Fruit fly (Drosophila melanogaster) whole organism, embryonic: Measurements from ENCODE around the gene CG5500.

Experiments
- Atf6 ChIP-seq: fragments of 200-800 bp; sonication (Bioruptor generic); IDR thresholded peaks from 2 replicates; pipeline ENCODE4 v1.3.6; 2022; ENCODE audit warnings: missing biosample characterization, missing genetic modification characterization
- C15 ChIP-seq: fragments of 200-800 bp; sonication (Bioruptor generic); IDR thresholded peaks from 3 replicates; pipeline ENCODE4 v1.3.6; 2022; ENCODE audit warnings: missing biosample characterization, missing genetic modification characterization
- CG10147 ChIP-seq: fragments of 200-800 bp; sonication (Bioruptor generic); optimal IDR thresholded peaks from 2 replicates; lab custom pipeline; 2019; ENCODE audit warnings: missing biosample characterization, mild to moderate bottlenecking, missing genetic modification characterization, moderate library complexity
- CG10431 ChIP-seq: fragments of 200-800 bp; sonication (Bioruptor generic); optimal IDR thresholded peaks from 3 replicates; lab custom pipeline; 2018; ENCODE audit warnings: missing biosample characterization, mild to moderate bottlenecking, missing genetic modification characterization
- CG11085 ChIP-seq: fragments of 200-800 bp; sonication (Bioruptor generic); IDR thresholded peaks from 2 replicates; pipeline ENCODE4 v1.3.6; 2022; ENCODE audit warnings: missing biosample characterization, missing genetic modification characterization
- CG13287 ChIP-seq: fragments of 200-800 bp; sonication (Bioruptor generic); IDR thresholded peaks from 2 replicates; pipeline ENCODE4 v1.3.6; 2022; ENCODE audit warnings: missing biosample characterization, missing genetic modification characterization; ENCODE audit not compliant: partially characterized antibody
- CG13296 ChIP-seq: fragments of 200-800 bp; sonication (Bioruptor generic); optimal IDR thresholded peaks from 3 replicates; lab custom pipeline; 2018; ENCODE audit warnings: missing biosample characterization, mild to moderate bottlenecking, missing genetic modification characterization
- CG15073 ChIP-seq: fragments of 200-800 bp; sonication (Bioruptor generic); optimal IDR thresholded peaks from 2 replicates; lab custom pipeline; 2016; ENCODE audit warnings: missing biosample characterization, missing genetic modification characterization
- CG1529 ChIP-seq: fragments of 200-800 bp; sonication (Bioruptor generic); optimal IDR thresholded peaks from 3 replicates; lab custom pipeline; 2018; ENCODE audit warnings: missing biosample characterization, missing genetic modification characterization
- CG17359 ChIP-seq: fragments of 200-800 bp; sonication (Bioruptor generic); optimal IDR thresholded peaks from 3 replicates; lab custom pipeline; 2018; ENCODE audit warnings: missing biosample characterization, mild to moderate bottlenecking, missing genetic modification characterization, moderate library complexity
- CG18011 ChIP-seq: fragments of 200-800 bp; sonication (Bioruptor generic); optimal IDR thresholded peaks from 2 replicates; lab custom pipeline; 2017; ENCODE audit warnings: missing biosample characterization, missing genetic modification characterization, mild to moderate bottlenecking, moderate library complexity, missing genotype
- CG1832 ChIP-seq: fragments of 200-800 bp; sonication (Bioruptor generic); optimal IDR thresholded peaks from 2 replicates; lab custom pipeline; 2017; ENCODE audit warnings: missing biosample characterization, mild to moderate bottlenecking, missing genetic modification characterization, inconsistent platforms
- CG30020 ChIP-seq: fragments of 200-800 bp; optimal IDR thresholded peaks from 2 replicates; lab custom pipeline; 2019; ENCODE audit warnings: missing biosample characterization, mild to moderate bottlenecking, missing genetic modification characterization, moderate library complexity
- CG31388 ChIP-seq: fragments of 200-800 bp; sonication (Bioruptor generic); optimal IDR thresholded peaks from 2 replicates; lab custom pipeline; 2016; ENCODE audit warnings: missing biosample characterization, missing genetic modification characterization
- CG6654 ChIP-seq: fragments of 200-800 bp; sonication (Bioruptor generic); optimal IDR thresholded peaks from 2 replicates; lab custom pipeline; 2017; ENCODE audit warnings: missing biosample characterization, mild to moderate bottlenecking, missing genetic modification characterization
- CG7271 ChIP-seq: fragments of 200-800 bp; sonication (Bioruptor generic); optimal IDR thresholded peaks from 2 replicates; lab custom pipeline; 2018; ENCODE audit warnings: missing biosample characterization, mild to moderate bottlenecking, missing genetic modification characterization, moderate library complexity
- CG7556 ChIP-seq: fragments of 200-800 bp; sonication (Bioruptor generic); optimal IDR thresholded peaks from 2 replicates; lab custom pipeline; 2017; ENCODE audit warnings: missing biosample characterization, mild to moderate bottlenecking, missing genetic modification characterization
- CG7786 ChIP-seq: fragments of 200-800 bp; sonication (Bioruptor generic); optimal IDR thresholded peaks from 2 replicates; lab custom pipeline; 2016; ENCODE audit warnings: missing biosample characterization, missing genetic modification characterization
- CG8359 ChIP-seq: fragments of 200-800 bp; sonication (Bioruptor generic); optimal IDR thresholded peaks from 2 replicates; lab custom pipeline; 2017; ENCODE audit warnings: missing biosample characterization, mild to moderate bottlenecking, missing genetic modification characterization, borderline replicate concordance
- CG8924 ChIP-seq: fragments of 200-800 bp; optimal IDR thresholded peaks from 3 replicates; lab custom pipeline; 2019; ENCODE audit warnings: missing biosample characterization, mild to moderate bottlenecking, missing genetic modification characterization, moderate library complexity
- CG9437 ChIP-seq: fragments of 200-800 bp; sonication (Bioruptor generic); optimal IDR thresholded peaks from 2 replicates; lab custom pipeline; 2018; ENCODE audit warnings: missing biosample characterization, mild to moderate bottlenecking, missing genetic modification characterization
- HLH54F ChIP-seq: fragments of 200-800 bp; sonication (Bioruptor generic); optimal IDR thresholded peaks from 3 replicates; lab custom pipeline; 2016; ENCODE audit warnings: missing biosample characterization, missing genetic modification characterization
- Kr ChIP-seq: fragments of 200-800 bp; sonication (Bioruptor generic); optimal IDR thresholded peaks from 2 replicates; lab custom pipeline; 2017; ENCODE audit warnings: missing biosample characterization, mild to moderate bottlenecking, missing genetic modification characterization
- MBD-R2 ChIP-seq: fragments of 200-800 bp; sonication (Bioruptor generic); IDR thresholded peaks from 2 replicates; pipeline ENCODE4 v1.3.6; 2022; ENCODE audit warnings: missing biosample characterization, missing genetic modification characterization
- MESR4 ChIP-seq: fragments of 200-800 bp; sonication (Bioruptor generic); optimal IDR thresholded peaks from 2 replicates; lab custom pipeline; 2018; ENCODE audit warnings: missing biosample characterization, mild to moderate bottlenecking, missing genetic modification characterization, moderate library complexity
- Neu2 ChIP-seq: fragments of 200-800 bp; sonication (Bioruptor generic); optimal IDR thresholded peaks from 3 replicates; lab custom pipeline; 2016; ENCODE audit warnings: missing biosample characterization, missing genetic modification characterization, borderline replicate concordance
- NfI ChIP-seq: fragments of 200-800 bp; sonication (Bioruptor generic); optimal IDR thresholded peaks from 3 replicates; lab custom pipeline; 2018; ENCODE audit warnings: missing biosample characterization, mild to moderate bottlenecking, missing genetic modification characterization, moderate library complexity
- Ssrp ChIP-seq: fragments of 200-800 bp; sonication (Bioruptor generic); optimal IDR thresholded peaks from 2 replicates; lab custom pipeline; 2018; ENCODE audit warnings: missing biosample characterization, mild to moderate bottlenecking, missing genetic modification characterization, moderate library complexity
- bcd ChIP-seq: fragments of 200-800 bp; sonication (Bioruptor generic); optimal IDR thresholded peaks from 2 replicates; lab custom pipeline; 2017; ENCODE audit warnings: missing biosample characterization, mild to moderate bottlenecking, missing genetic modification characterization
- cato ChIP-seq: fragments of 200-800 bp; sonication (Bioruptor generic); optimal IDR thresholded peaks from 2 replicates; lab custom pipeline; 2016; ENCODE audit warnings: missing biosample characterization, missing genetic modification characterization, borderline replicate concordance
- dmrt11E ChIP-seq: fragments of 200-800 bp; sonication (Bioruptor generic); optimal IDR thresholded peaks from 3 replicates; lab custom pipeline; 2018; ENCODE audit warnings: missing biosample characterization, mild to moderate bottlenecking, missing genetic modification characterization, moderate library complexity
- fu2 ChIP-seq: fragments of 200-800 bp; sonication (Bioruptor generic); optimal IDR thresholded peaks from 2 replicates; lab custom pipeline; 2016; ENCODE audit warnings: missing biosample characterization, missing genetic modification characterization
- lmd ChIP-seq: fragments of 200-800 bp; sonication (Bioruptor generic); IDR thresholded peaks from 2 replicates; pipeline ENCODE4 v1.3.6; 2022; ENCODE audit warnings: missing biosample characterization, missing genetic modification characterization
- maf-S ChIP-seq: fragments of 200-800 bp; sonication (Bioruptor generic); optimal IDR thresholded peaks from 2 replicates; lab custom pipeline; 2016; ENCODE audit warnings: missing biosample characterization, missing genetic modification characterization
- nerfin-2 ChIP-seq: fragments of 200-800 bp; sonication (Bioruptor generic); IDR thresholded peaks from 2 replicates; pipeline ENCODE4 v1.3.6; 2022; ENCODE audit warnings: missing biosample characterization, missing genetic modification characterization; ENCODE audit not compliant: partially characterized antibody
- nom ChIP-seq: fragments of 200-800 bp; sonication (Bioruptor generic); optimal IDR thresholded peaks from 2 replicates; lab custom pipeline; 2017; ENCODE audit warnings: missing biosample characterization, missing genetic modification characterization, mild to moderate bottlenecking, moderate library complexity, missing genetic modification reagents
- otp ChIP-seq: fragments of 200-800 bp; sonication (Bioruptor generic); IDR thresholded peaks from 3 replicates; pipeline ENCODE4, ENCODE4 v1.3.6; 2022; ENCODE audit warnings: missing biosample characterization, missing genetic modification characterization
- pita ChIP-seq: fragments of 200-800 bp; sonication (Bioruptor generic); optimal IDR thresholded peaks from 2 replicates; lab custom pipeline; 2017; ENCODE audit warnings: missing biosample characterization, mild to moderate bottlenecking, missing genetic modification characterization
- psq ChIP-seq: fragments of 200-800 bp; sonication (Bioruptor generic); optimal IDR thresholded peaks from 2 replicates; lab custom pipeline; 2017; ENCODE audit warnings: missing biosample characterization, missing genetic modification characterization
- ro ChIP-seq: fragments of 200-800 bp; sonication (Bioruptor generic); IDR thresholded peaks from 2 replicates; pipeline ENCODE4 v1.3.6; 2022; ENCODE audit warnings: missing biosample characterization, missing genetic modification characterization
- scrt ChIP-seq: fragments of 200-800 bp; sonication (Bioruptor generic); optimal IDR thresholded peaks from 2 replicates; lab custom pipeline; 2018; ENCODE audit warnings: missing biosample characterization, mild to moderate bottlenecking, missing genetic modification characterization, moderate library complexity
- sim ChIP-seq: fragments of 200-800 bp; sonication (Bioruptor generic); IDR thresholded peaks from 2 replicates; pipeline ENCODE4 v1.3.6; 2022; ENCODE audit warnings: missing biosample characterization, missing genetic modification characterization
- sug ChIP-seq: fragments of 200-800 bp; optimal IDR thresholded peaks from 2 replicates; lab custom pipeline; 2019; ENCODE audit warnings: missing biosample characterization, mild to moderate bottlenecking, missing genetic modification characterization, moderate library complexity
- tin ChIP-seq: fragments of 200-800 bp; sonication (Bioruptor generic); optimal IDR thresholded peaks from 3 replicates; lab custom pipeline; 2016; ENCODE audit warnings: missing biosample characterization, missing genetic modification characterization
- tx ChIP-seq: fragments of 200-800 bp; sonication (Bioruptor generic); optimal IDR thresholded peaks from 2 replicates; lab custom pipeline; 2016; ENCODE audit warnings: missing biosample characterization, missing genetic modification characterization
- unc-4 ChIP-seq: fragments of 200-800 bp; sonication (Bioruptor generic); IDR thresholded peaks from 2 replicates; pipeline ENCODE4 v1.3.6; 2022; ENCODE audit warnings: missing biosample characterization, missing genetic modification characterization; ENCODE audit not compliant: partially characterized antibody
- wdn ChIP-seq: fragments of 200-800 bp; sonication (Bioruptor generic); IDR thresholded peaks from 2 replicates; pipeline ENCODE4 v1.3.6; 2022; ENCODE audit warnings: missing biosample characterization, missing genetic modification characterization
- wor ChIP-seq: fragments of 200-800 bp; sonication (Bioruptor generic); IDR thresholded peaks from 2 replicates; pipeline ENCODE4 v1.3.6; 2022; ENCODE audit warnings: missing biosample characterization, missing genetic modification characterization
- yki ChIP-seq: fragments of >200 bp; optimal IDR thresholded peaks from 3 replicates; lab custom pipeline; 2018
- zen2 ChIP-seq: fragments of 200-800 bp; sonication (Bioruptor generic); IDR thresholded peaks from 3 replicates; pipeline ENCODE4 v1.3.6; 2022; ENCODE audit warnings: missing biosample characterization, missing genetic modification characterization; ENCODE audit not compliant: partially characterized antibody

CG5500 gene

DNA sequence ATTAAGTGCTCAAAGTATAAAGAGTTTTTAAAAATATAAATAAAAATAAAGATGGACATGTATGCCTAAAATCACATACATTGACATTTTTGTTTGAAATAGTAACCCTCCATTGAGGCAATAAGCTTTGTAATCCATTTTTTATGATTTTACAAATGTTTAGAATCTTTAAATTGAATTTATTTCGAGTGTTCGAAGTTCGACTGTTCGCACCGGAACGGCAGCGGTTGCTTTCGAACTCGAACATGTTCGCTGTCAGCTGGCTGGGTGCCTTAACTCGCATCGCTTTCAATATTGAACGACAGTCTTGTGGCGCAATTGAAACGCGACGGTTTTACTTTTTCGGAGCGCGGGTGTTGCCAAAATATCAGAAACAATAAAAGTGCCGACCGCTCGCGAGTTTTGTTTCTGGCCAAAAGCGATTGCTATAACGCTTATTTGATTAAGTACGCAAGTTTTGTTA is 39.1 kb downstream of the CG5500 start, which contains the start of gene CG46339 (continued):
- TF ChIP-seq sim (GFP tag; lab: Robert Waterston, UW) (0 out of 2 replicates have a peak, but pooled peaks have one; percentile 41), CG8924 (tag; lab: Kevin White, UChicago) (peak; percentile 56), lmd (GFP tag; lab: Robert Waterston, UW) (peak; percentile 36), tin (peak; percentile 24), CG10431 (peak; percentile 55), CG1529 (GFP tag; lab: Kevin White, UChicago) (no peak), maf-S (GFP tag; lab: Kevin White, UChicago) (no peak), CG9437 (GFP tag; lab: Kevin White, UChicago) (no peak), unc-4 (GFP tag; lab: Robert Waterston, UW) (0 out of 2 replicates have a peak, but pooled peaks have one; percentile 32), yki (no peak), otp (GFP tag; lab: Robert Waterston, UW) (peak; percentile 21; the same call in 1 of the 3 replicates), ro (GFP tag; lab: Robert Waterston, UW) (no peak), CG30020 (tag; lab: Kevin White, UChicago) (no peak), tx (GFP tag; lab: Kevin White, UChicago) (no peak), pita (GFP tag; lab: Kevin White, UChicago) (no peak), CG13287 (GFP tag; lab: Robert Waterston, UW) (peak; percentile 56), nerfin-2 (no peak), zen2 (GFP tag; lab: Robert Waterston, UW) (no peak), C15 (no peak), Neu2 (no peak), CG15073 (no peak), wor (GFP tag; lab: Robert Waterston, UW) (no peak), bcd (peak; percentile 48), CG8359 (no peak), CG7786 (GFP tag; lab: Kevin White, UChicago) (no peak), Atf6 (GFP tag; lab: Robert Waterston, UW) (no peak; the same call in 1 of the 2 replicates), wdn (GFP tag; lab: Robert Waterston, UW) (no peak), MESR4 (GFP tag; lab: Kevin White, UChicago) (peak; percentile 33), nom (GFP tag; lab: Kevin White, UChicago) (peak; percentile 68), fu2 (no peak), CG18011 (GFP tag; lab: Kevin White, UChicago) (peak; percentile 29), CG31388 (GFP tag; lab: Kevin White, UChicago) (no peak), CG17359 (tag; lab: Kevin White, UChicago) (peak; percentile 64), CG7556 (GFP tag; lab: Kevin White, UChicago) (peak; percentile 35), CG11085 (no peak), psq (GFP tag; lab: Kevin White, UChicago) (no peak), scrt (peak; percentile 77), Kr (no peak), CG13296 (GFP tag; lab: Kevin White, UChicago) (peak; percentile 82), sug (tag; lab: Kevin White, UChicago) (peak; percentile 76), CG10147 (GFP tag; lab: Kevin White, UChicago) (peak; percentile 34), CG6654 (GFP tag; lab: Kevin White, UChicago) (no peak), Ssrp (tag; lab: Kevin White, UChicago) (no peak), CG7271 (tag; lab: Kevin White, UChicago) (no peak), dmrt11E (tag; lab: Kevin White, UChicago) (peak; percentile 18), MBD-R2 (GFP tag; lab: Robert Waterston, UW) (peak; percentile 24; the same call in 1 of the 2 replicates), HLH54F (peak; percentile 25), cato (GFP tag; lab: Kevin White, UChicago) (no peak), NfI (GFP tag; lab: Kevin White, UChicago) (peak; percentile 19), CG1832 (GFP tag; lab: Kevin White, UChicago) (no peak)
